Worm (Caenorhabditis elegans) whole organism, young adult: Measurements from ENCODE around the gene C52B11.5.

Source experiments
- akir-1 ChIP-seq: fragments of 200-800 bp; sonication (Bioruptor generic); optimal IDR thresholded peaks from 2 replicates; lab custom pipeline; 2018; ENCODE audit warnings: mild to moderate bottlenecking, missing genetic modification characterization, moderate library complexity, missing compliant biosample characterization
- nhr-27 ChIP-seq: fragments of 200-800 bp; sonication (Bioruptor generic); optimal IDR thresholded peaks from 2 replicates; lab custom pipeline; 2018; ENCODE audit warnings: mild to moderate bottlenecking, missing genetic modification characterization, moderate library complexity, missing compliant biosample characterization
- unc-62 ChIP-seq: fragments of 150-350 bp; optimal IDR thresholded peaks from 2 replicates; lab custom pipeline; 2014; ENCODE audit warnings: missing biosample characterization, missing genetic modification reagents, missing genetic modification characterization

DNA sequence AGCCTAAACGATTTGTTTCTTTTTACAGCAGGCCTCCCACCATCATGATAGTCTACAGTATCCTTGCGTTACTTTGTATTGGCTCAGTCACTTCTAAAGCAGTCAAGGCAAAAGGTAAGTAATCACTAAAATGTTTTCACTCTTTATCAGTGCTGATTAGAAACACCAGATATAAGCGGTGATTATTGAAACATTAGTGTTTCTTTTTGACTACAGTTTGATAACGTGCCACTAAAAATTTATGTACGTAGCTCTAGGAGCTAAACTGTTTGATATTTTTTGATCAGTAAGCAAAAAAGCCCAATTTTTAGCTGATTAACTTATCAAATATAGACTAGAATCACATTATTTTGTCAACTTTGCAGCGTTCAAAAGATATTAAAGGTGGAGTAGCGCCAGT lies 39.0 kb downstream of the C52B11.5 start:
- no peak for TF ChIP-seq nhr-27 (tag; lab: Kevin White, UChicago)
- no peak for TF ChIP-seq unc-62 (GFP tag; lab: Kevin White, UChicago)
- no peak for TF ChIP-seq akir-1 (GFP tag; lab: Kevin White, UChicago)
